Worm (Caenorhabditis elegans): ENCODE data around the gene cutl-16.

DNA sequence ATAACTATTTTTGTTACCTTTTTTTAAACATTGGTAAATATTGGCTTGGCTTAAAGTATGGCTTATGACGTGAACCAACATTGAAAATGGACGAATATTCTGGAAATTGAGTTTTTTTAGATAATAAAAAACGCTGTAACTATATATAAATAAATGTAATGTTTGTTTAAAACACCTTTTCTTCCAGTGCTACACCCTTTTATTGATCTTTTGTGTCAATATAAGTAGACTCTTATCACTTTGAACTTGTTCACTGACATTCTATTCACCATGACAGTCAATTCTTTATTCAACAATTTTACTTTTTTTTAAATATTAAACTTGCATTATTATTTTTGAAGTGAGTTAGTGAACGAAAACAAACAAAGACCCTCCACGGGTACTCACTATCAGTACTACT lies 38.0 kb upstream of the cutl-16 start, which contains the start of gene T25D10.1:
- TF ChIP-seq med-1 (GFP tag; optimal IDR thresholded peaks at IDR 0.05; ENCODE audit: insufficient read depth) (no peak), ztf-29 (GFP tag; IDR thresholded peaks at IDR 0.05) (no peak), flt-1 (GFP tag; IDR thresholded peaks at IDR 0.05) (no peak), T22C8.4 (GFP tag; IDR thresholded peaks at IDR 0.05) (no peak), ztf-23 (GFP tag; IDR thresholded peaks at IDR 0.05) (no peak), ref-1 (GFP tag; conservative IDR thresholded peaks at IDR 0.05) (no peak), cog-1 (tag; optimal IDR thresholded peaks at IDR 0.05) (no peak), klf-2 (GFP tag; conservative IDR thresholded peaks at IDR 0.05) (no peak), tab-1 (GFP tag; IDR thresholded peaks at IDR 0.05) (no peak)

All from whole organism, midembryonic.